Fruit fly (Drosophila melanogaster) whole organism, embryonic: ENCODE measurements around the gene ft.

Source experiments
- Atf6 ChIP-seq: fragments of 200-800 bp; sonication (Bioruptor generic); IDR thresholded peaks from 2 replicates; pipeline ENCODE4 v1.3.6; 2022; ENCODE audit warnings: missing biosample characterization, missing genetic modification characterization
- BEAF-32 ChIP-seq: fragments of 200-800 bp; sonication (Bioruptor generic); optimal IDR thresholded peaks from 3 replicates; lab custom pipeline; 2017; ENCODE audit warnings: missing biosample characterization, missing genetic modification characterization, mild to moderate bottlenecking, moderate library complexity, missing genetic modification reagents
- CG10274 ChIP-seq: fragments of 200-800 bp; sonication (Bioruptor generic); optimal IDR thresholded peaks from 3 replicates; lab custom pipeline; 2017; ENCODE audit warnings: missing biosample characterization, mild to moderate bottlenecking, missing genetic modification characterization
- CG10431 ChIP-seq: fragments of 200-800 bp; sonication (Bioruptor generic); optimal IDR thresholded peaks from 3 replicates; lab custom pipeline; 2018; ENCODE audit warnings: missing biosample characterization, mild to moderate bottlenecking, missing genetic modification characterization
- CG12659 ChIP-seq: fragments of 200-800 bp; sonication (Bioruptor generic); optimal IDR thresholded peaks from 3 replicates; lab custom pipeline; 2017; ENCODE audit warnings: mild to moderate bottlenecking, missing biosample characterization, missing genetic modification reagents, missing genetic modification characterization
- CG13296 ChIP-seq: fragments of 200-800 bp; sonication (Bioruptor generic); optimal IDR thresholded peaks from 3 replicates; lab custom pipeline; 2018; ENCODE audit warnings: missing biosample characterization, mild to moderate bottlenecking, missing genetic modification characterization
- CG14050 ChIP-seq: fragments of 200-800 bp; sonication (Bioruptor generic); IDR thresholded peaks from 3 replicates; pipeline ENCODE4 v1.3.6; 2022; ENCODE audit warnings: missing biosample characterization, missing genetic modification characterization
- CG14710 ChIP-seq: fragments of 200-800 bp; sonication (Bioruptor generic); optimal IDR thresholded peaks from 3 replicates; lab custom pipeline; 2019; ENCODE audit warnings: missing biosample characterization, mild to moderate bottlenecking, missing genetic modification characterization, moderate library complexity
- CG15601 ChIP-seq: fragments of 200-800 bp; sonication (Bioruptor generic); optimal IDR thresholded peaks from 3 replicates; lab custom pipeline; 2019; ENCODE audit warnings: missing biosample characterization, mild to moderate bottlenecking, missing genetic modification characterization, moderate library complexity
- CG1602 ChIP-seq: fragments of 200-800 bp; sonication (Bioruptor generic); optimal IDR thresholded peaks from 3 replicates; lab custom pipeline; 2016; ENCODE audit warnings: missing biosample characterization, missing genetic modification characterization
- CG16813 ChIP-seq: fragments of 200-800 bp; sonication (Bioruptor generic); IDR thresholded peaks from 3 replicates; pipeline ENCODE4 v1.3.6; 2022; ENCODE audit warnings: missing biosample characterization, missing genetic modification characterization; ENCODE audit not compliant: partially characterized antibody
- CG18599 ChIP-seq: fragments of 200-800 bp; sonication (Bioruptor generic); optimal IDR thresholded peaks from 3 replicates; lab custom pipeline; 2017; ENCODE audit warnings: missing biosample characterization, missing genetic modification characterization, mild to moderate bottlenecking, moderate library complexity, missing genetic modification reagents
- CG2120 ChIP-seq: fragments of 200-800 bp; sonication (Bioruptor generic); optimal IDR thresholded peaks from 3 replicates; lab custom pipeline; 2016; ENCODE audit warnings: missing biosample characterization, missing genetic modification characterization
- CG2199 ChIP-seq: fragments of 200-800 bp; sonication (Bioruptor generic); IDR thresholded peaks from 3 replicates; pipeline ENCODE4 v1.3.6; 2022; ENCODE audit warnings: missing biosample characterization, missing genetic modification characterization
- CG2202 ChIP-seq: fragments of 200-800 bp; sonication (Bioruptor generic); optimal IDR thresholded peaks from 2 replicates; lab custom pipeline; 2018; ENCODE audit warnings: missing biosample characterization, mild to moderate bottlenecking, missing genetic modification characterization
- CG3407 ChIP-seq: fragments of 200-800 bp; sonication (Bioruptor generic); optimal IDR thresholded peaks from 2 replicates; lab custom pipeline; 2018; ENCODE audit warnings: missing biosample characterization, mild to moderate bottlenecking, missing genetic modification characterization
- CG34422 ChIP-seq: fragments of 200-800 bp; sonication (Bioruptor generic); IDR thresholded peaks from 3 replicates; pipeline ENCODE4 v1.3.6; 2022; ENCODE audit warnings: missing biosample characterization, missing genetic modification characterization
- CG7271 ChIP-seq: fragments of 200-800 bp; sonication (Bioruptor generic); optimal IDR thresholded peaks from 2 replicates; lab custom pipeline; 2018; ENCODE audit warnings: missing biosample characterization, mild to moderate bottlenecking, missing genetic modification characterization, moderate library complexity
- CG7357 ChIP-seq: fragments of 200-800 bp; sonication (Bioruptor generic); IDR thresholded peaks from 3 replicates; pipeline ENCODE4 v1.3.6; 2022; ENCODE audit warnings: missing biosample characterization, missing genetic modification characterization
- CG7372 ChIP-seq: fragments of 200-800 bp; sonication (Bioruptor generic); IDR thresholded peaks from 2 replicates; pipeline ENCODE4 v1.3.6; 2022; ENCODE audit warnings: missing biosample characterization, missing genetic modification characterization
- CG7839 ChIP-seq: fragments of 200-800 bp; sonication (Bioruptor generic); optimal IDR thresholded peaks from 3 replicates; lab custom pipeline; 2018; ENCODE audit warnings: missing biosample characterization, mild to moderate bottlenecking, missing genetic modification characterization, moderate library complexity
- CG9609 ChIP-seq: fragments of 200-800 bp; sonication (Bioruptor generic); optimal IDR thresholded peaks from 3 replicates; lab custom pipeline; 2016; ENCODE audit warnings: missing biosample characterization, missing genetic modification characterization
- D19B ChIP-seq: fragments of 200-800 bp; sonication (Bioruptor generic); optimal IDR thresholded peaks from 2 replicates; lab custom pipeline; 2017; ENCODE audit warnings: missing biosample characterization, mild to moderate bottlenecking, missing genetic modification characterization
- Dp ChIP-seq: fragments of 200-800 bp; sonication (Bioruptor generic); optimal IDR thresholded peaks from 2 replicates; lab custom pipeline; 2018; ENCODE audit warnings: missing biosample characterization, mild to moderate bottlenecking, missing genetic modification characterization, moderate library complexity
- Eip74EF ChIP-seq, 2 experiments: fragments of 200-800 bp in 1 of 2; fragments of >200 bp in 1 of 2; sonication (Bioruptor generic) in 1 of 2; optimal IDR thresholded peaks; 2 replicates each; lab custom pipeline; 2017 to 2019; ENCODE audit warnings: missing biosample characterization in 2 of 2, missing genetic modification characterization in 2 of 2, mild to moderate bottlenecking in 1 of 2, moderate library complexity in 1 of 2
- Fer1 ChIP-seq: fragments of 200-800 bp; sonication (Bioruptor generic); optimal IDR thresholded peaks from 2 replicates; lab custom pipeline; 2017; ENCODE audit warnings: missing biosample characterization, mild to moderate bottlenecking, missing genetic modification characterization
- HLHmδ ChIP-seq: fragments of 200-800 bp; sonication (Bioruptor generic); optimal IDR thresholded peaks from 2 replicates; lab custom pipeline; 2018; ENCODE audit warnings: missing biosample characterization, mild to moderate bottlenecking, missing genetic modification characterization, moderate library complexity
- MESR4 ChIP-seq: fragments of 200-800 bp; sonication (Bioruptor generic); optimal IDR thresholded peaks from 2 replicates; lab custom pipeline; 2018; ENCODE audit warnings: missing biosample characterization, mild to moderate bottlenecking, missing genetic modification characterization, moderate library complexity
- Mad ChIP-seq: fragments of 200-800 bp; sonication (Bioruptor generic); optimal IDR thresholded peaks from 2 replicates; lab custom pipeline; 2016; ENCODE audit warnings: missing biosample characterization, missing genetic modification characterization
- NK7.1 ChIP-seq: fragments of 200-800 bp; sonication (Bioruptor generic); optimal IDR thresholded peaks from 3 replicates; lab custom pipeline; 2016; ENCODE audit warnings: missing biosample characterization, missing genetic modification characterization
- Opbp ChIP-seq: fragments of 200-800 bp; sonication (Bioruptor generic); IDR thresholded peaks from 3 replicates; pipeline ENCODE4 v1.3.6; 2022; ENCODE audit warnings: missing biosample characterization, missing genetic modification characterization; ENCODE audit not compliant: partially characterized antibody
- Rfx ChIP-seq: fragments of 200-800 bp; sonication (Bioruptor generic); IDR thresholded peaks from 2 replicates; pipeline ENCODE4 v1.3.6; 2022; ENCODE audit warnings: missing biosample characterization, missing genetic modification characterization
- Sox100B ChIP-seq: fragments of 200-800 bp; sonication (Bioruptor generic); optimal IDR thresholded peaks from 3 replicates; lab custom pipeline; 2018; ENCODE audit warnings: missing biosample characterization, mild to moderate bottlenecking, missing genetic modification characterization
- Spps ChIP-seq: fragments of 200-800 bp; sonication (Bioruptor generic); optimal IDR thresholded peaks from 2 replicates; lab custom pipeline; 2018; ENCODE audit warnings: missing biosample characterization, mild to moderate bottlenecking, missing genetic modification characterization
- Stat92E ChIP-seq, 3 experiments: fragments of >200 bp in 2 of 3; fragments of 200-800 bp in 1 of 3; sonication (Bioruptor generic) in 1 of 3; optimal IDR thresholded peaks; 2 replicates each; lab custom pipeline; 2017 to 2019; ENCODE audit warnings: missing biosample characterization in 3 of 3, missing genetic modification characterization in 3 of 3, mild to moderate bottlenecking in 1 of 3, moderate library complexity in 1 of 3
- Vsx1 ChIP-seq: fragments of 200-800 bp; sonication (Bioruptor generic); optimal IDR thresholded peaks from 2 replicates; lab custom pipeline; 2017; ENCODE audit warnings: missing biosample characterization, mild to moderate bottlenecking, missing genetic modification characterization, missing genetic modification reagents
- ato ChIP-seq: fragments of 200-800 bp; sonication (Bioruptor generic); IDR thresholded peaks from 2 replicates; pipeline ENCODE4 v1.3.6; 2022; ENCODE audit warnings: missing biosample characterization, missing genetic modification characterization; ENCODE audit not compliant: partially characterized antibody
- cas ChIP-seq: fragments of 200-800 bp; sonication (Bioruptor generic); IDR thresholded peaks from 2 replicates; pipeline ENCODE4 v1.3.6; 2022; ENCODE audit warnings: missing biosample characterization, missing genetic modification characterization
- croc ChIP-seq: fragments of 200-800 bp; sonication (Bioruptor generic); conservative IDR thresholded peaks from 3 replicates; pipeline ENCODE4 v1.3.6; 2022; ENCODE audit warnings: missing biosample characterization, missing genetic modification characterization
- dm ChIP-seq: fragments of 200-800 bp; sonication (Bioruptor generic); optimal IDR thresholded peaks from 3 replicates; lab custom pipeline; 2016; ENCODE audit warnings: missing biosample characterization, missing genetic modification characterization
- dmrt99B ChIP-seq: fragments of 200-800 bp; sonication (Bioruptor generic); optimal IDR thresholded peaks from 2 replicates; lab custom pipeline; 2018; ENCODE audit warnings: missing biosample characterization, mild to moderate bottlenecking, missing genetic modification characterization, moderate library complexity
- fd3F ChIP-seq: fragments of 200-800 bp; sonication (Bioruptor generic); optimal IDR thresholded peaks from 2 replicates; lab custom pipeline; 2018; ENCODE audit warnings: missing biosample characterization, mild to moderate bottlenecking, missing genetic modification characterization, moderate library complexity
- gem ChIP-seq: fragments of 200-800 bp; sonication (Bioruptor generic); optimal IDR thresholded peaks from 2 replicates; lab custom pipeline; 2019; ENCODE audit warnings: missing biosample characterization, mild to moderate bottlenecking, missing genetic modification characterization, moderate library complexity
- h ChIP-seq: fragments of >200 bp; optimal IDR thresholded peaks from 2 replicates; lab custom pipeline; 2017
- her ChIP-seq: fragments of 200-800 bp; sonication (Bioruptor generic); optimal IDR thresholded peaks from 2 replicates; lab custom pipeline; 2016; ENCODE audit warnings: missing biosample characterization, missing genetic modification characterization
- pb ChIP-seq: fragments of 200-800 bp; sonication (Bioruptor generic); optimal IDR thresholded peaks from 3 replicates; lab custom pipeline; 2016; ENCODE audit warnings: missing biosample characterization, missing genetic modification characterization
- sens ChIP-seq: fragments of 200-800 bp; sonication (Bioruptor generic); peaks from one replicate; lab custom pipeline; 2016; ENCODE audit warnings: missing biosample characterization, missing genetic modification characterization
- sug ChIP-seq: fragments of 200-800 bp; optimal IDR thresholded peaks from 2 replicates; lab custom pipeline; 2019; ENCODE audit warnings: missing biosample characterization, mild to moderate bottlenecking, missing genetic modification characterization, moderate library complexity
- vvl ChIP-seq: fragments of 200-800 bp; sonication (Bioruptor generic); IDR thresholded peaks from 2 replicates; pipeline ENCODE4 v1.3.6; 2022; ENCODE audit warnings: missing biosample characterization, missing genetic modification characterization

ft gene

DNA sequence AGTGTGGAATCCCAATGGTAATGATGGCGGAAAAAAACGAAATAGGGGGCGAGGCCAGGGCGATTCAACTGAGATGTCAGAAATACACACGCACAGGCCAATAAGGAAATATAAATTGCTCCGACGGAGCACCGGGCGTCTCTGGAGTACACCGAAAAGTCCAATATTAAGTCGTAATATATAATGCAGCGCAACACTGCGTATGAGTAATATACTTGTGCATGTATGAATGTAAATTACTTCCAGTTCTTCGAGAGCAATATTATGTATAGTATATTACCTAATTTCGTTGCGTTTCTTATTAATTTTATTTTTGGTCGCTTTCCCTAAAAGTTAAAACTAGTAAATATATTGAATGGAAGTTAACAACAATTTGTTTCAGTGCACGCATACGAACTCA, 9.0 kb upstream of the ft start (continued):
- TF ChIP-seq sens (GFP tag; lab: Kevin White, UChicago) (peak; percentile 69), Vsx1 (GFP tag; lab: Kevin White, UChicago) (no peak), Fer1 (GFP tag; lab: Kevin White, UChicago) (peak; percentile 16), dmrt99B (tag; lab: Kevin White, UChicago) (peak; percentile 8), CG2199 (GFP tag; lab: Robert Waterston, UW) (no peak), CG7357 (GFP tag; lab: Robert Waterston, UW) (no peak), CG7372 (GFP tag; lab: Robert Waterston, UW) (no peak; the same call in 1 of the 2 replicates), CG18599 (GFP tag; lab: Kevin White, UChicago) (peak; percentile 52), sug (tag; lab: Kevin White, UChicago) (no peak), CG7839 (tag; lab: Kevin White, UChicago) (peak; percentile 7), croc (GFP tag; lab: Robert Waterston, UW) (no peak), her (no peak), CG14050 (no peak), gem (peak; percentile 23), cas (GFP tag; lab: Robert Waterston, UW) (no peak)
- TF ChIP-seq, all 482 proteins: peak for 16

dm6 chr2L:4227546-4227945, 6.0 kb upstream of the ft start, which contains the start of gene RpL40:
Gene RpL40 (plus strand): TSS chr2L:4227699.
- TF ChIP-seq cas (GFP tag; lab: Robert Waterston, UW) (no peak), dm (GFP tag; lab: Kevin White, UChicago) (peak; percentile 82), CG14710 (tag; lab: Kevin White, UChicago) (no peak), ato (GFP tag; lab: Robert Waterston, UW) (no peak), CG9609 (GFP tag; lab: Kevin White, UChicago) (no peak), CG10274 (GFP tag; lab: Kevin White, UChicago) (no peak), vvl (peak; percentile 37; the same call in 1 of the 2 replicates), CG7271 (tag; lab: Kevin White, UChicago) (no peak), BEAF-32 (no peak), NK7.1 (GFP tag; lab: Kevin White, UChicago) (no peak), CG2202 (tag; lab: Kevin White, UChicago) (peak; percentile 1), D19B (no peak), CG15601 (tag; lab: Kevin White, UChicago) (no peak), Mad (GFP tag; lab: Kevin White, UChicago) (no peak), CG2120 (GFP tag; lab: Kevin White, UChicago) (no peak), CG13296 (GFP tag; lab: Kevin White, UChicago) (peak; percentile 22), CG10431 (GFP tag; lab: Kevin White, UChicago) (peak; percentile 32), Stat92E (GFP tag; optimal IDR thresholded peaks at IDR 0.05; lab: Kevin White, UChicago) (peak in 1 of 3 experiments; percentile 63), fd3F (GFP tag; lab: Kevin White, UChicago) (no peak), CG12659 (peak; percentile 22), CG1602 (GFP tag; lab: Kevin White, UChicago) (no peak), Spps (tag; lab: Kevin White, UChicago) (no peak), CG18599 (GFP tag; lab: Kevin White, UChicago) (no peak), Eip74EF (GFP tag; optimal IDR thresholded peaks at IDR 0.05; lab: Kevin White, UChicago) (peak in 1 of 2 experiments; percentile 6), Rfx (GFP tag; lab: Robert Waterston, UW) (no peak), MESR4 (peak; percentile 97), pb (GFP tag; lab: Kevin White, UChicago) (no peak), CG3407 (no peak), CG34422 (GFP tag; lab: Robert Waterston, UW) (peak; percentile 71; the same call in 1 of the 3 replicates), CG16813 (GFP tag; lab: Robert Waterston, UW) (0 out of 3 replicates have a peak, but pooled peaks have one; percentile 35), Atf6 (GFP tag; lab: Robert Waterston, UW) (no peak), Sox100B (GFP tag; lab: Kevin White, UChicago) (no peak), Dp (GFP tag; lab: Kevin White, UChicago) (peak; percentile 18), Opbp (GFP tag; lab: Robert Waterston, UW) (no peak), h (lab: Kevin White, UChicago) (no peak), HLHmδ (GFP tag; lab: Kevin White, UChicago) (no peak)
